ENCODE assay signal across 2 worm cellular contexts in genomic region chrX:1344818-1345217, ce11.
TF ChIP-seq lines count a peak whose summit lies in the region.

No protein-coding gene starts in this region.

TF ChIP-seq in whole organism, L1 larva, 84 proteins besides CTCF, POLR2A, EP300 and RAD21 (continued from another document):
- TF ChIP-seq elt-3 (tag; optimal IDR thresholded peaks at IDR 0.05; lab: Kevin White, UChicago), result peak; percentile 7 to 97 (median 88)
- peak; percentile 82 for TF ChIP-seq efl-3 (GFP tag; optimal IDR thresholded peaks at IDR 0.05; lab: Kevin White, UChicago)
- TF ChIP-seq nhr-47 (tag; optimal IDR thresholded peaks at IDR 0.05; lab: Kevin White, UChicago), result peak; percentile 99
- no peak for TF ChIP-seq ama-1 (optimal IDR thresholded peaks at IDR 0.05; lab: Kevin White, UChicago)
- peak; percentile 53 for TF ChIP-seq zag-1 (tag; optimal IDR thresholded peaks at IDR 0.05; lab: Kevin White, UChicago)
- peak; percentile 75 for TF ChIP-seq nhr-76 (tag; optimal IDR thresholded peaks at IDR 0.05; lab: Kevin White, UChicago)
- peak; percentile 79 to 87 for TF ChIP-seq efl-1 (optimal IDR thresholded peaks at IDR 0.05; lab: Kevin White, UChicago)
- peak; percentile 36 to 92 for TF ChIP-seq efl-1 (GFP tag; optimal IDR thresholded peaks at IDR 0.05 in 1 of 2; lab: Kevin White, UChicago)
- peak; percentile 99 for TF ChIP-seq dsc-1 (tag; optimal IDR thresholded peaks at IDR 0.05; lab: Kevin White, UChicago)
- TF ChIP-seq lin-13 (GFP tag; optimal IDR thresholded peaks at IDR 0.05; lab: Kevin White, UChicago), result peak; percentile 77
- no peak for TF ChIP-seq hlh-4 (tag; optimal IDR thresholded peaks at IDR 0.05; lab: Kevin White, UChicago)
- TF ChIP-seq dpl-1 (GFP tag; optimal IDR thresholded peaks at IDR 0.05; lab: Kevin White, UChicago), result peak; percentile 51 to 59 (median 51)
- TF ChIP-seq lin-15B (tag; optimal IDR thresholded peaks at IDR 0.05; lab: Kevin White, UChicago), result peak; percentile 15
- TF ChIP-seq jun-1 (tag; optimal IDR thresholded peaks at IDR 0.05; lab: Kevin White, UChicago), result peak; percentile 99
- TF ChIP-seq unc-98 (GFP tag; IDR thresholded peaks at IDR 0.05; lab: Robert Waterston, UW), result peak; percentile 71
- peak; percentile 94 for TF ChIP-seq irx-1 (tag; optimal IDR thresholded peaks at IDR 0.05; lab: Kevin White, UChicago)
- TF ChIP-seq tlp-1 (tag; optimal IDR thresholded peaks at IDR 0.05; lab: Kevin White, UChicago), result no peak
- peak; percentile 86 for TF ChIP-seq lir-3 (tag; optimal IDR thresholded peaks at IDR 0.05; lab: Kevin White, UChicago; ENCODE audit: poor library complexity)
- peak; percentile 14 for TF ChIP-seq F16B12.6 (tag; optimal IDR thresholded peaks at IDR 0.05; lab: Kevin White, UChicago)
- TF ChIP-seq aly-2 (tag; optimal IDR thresholded peaks at IDR 0.05; lab: Kevin White, UChicago), result peak; percentile 90
- peak; percentile 69 for TF ChIP-seq nhr-84 (tag; optimal IDR thresholded peaks at IDR 0.05; lab: Kevin White, UChicago)
- peak; percentile 76 for TF ChIP-seq isw-1 (GFP tag; IDR thresholded peaks at IDR 0.05; lab: Robert Waterston, UW)
- TF ChIP-seq egl-27 (tag; optimal IDR thresholded peaks at IDR 0.05; lab: Kevin White, UChicago), result peak in 1 of 2 experiments; percentile 44
- peak; percentile 91 for TF ChIP-seq snpc-4 (tag; optimal IDR thresholded peaks at IDR 0.05; lab: Kevin White, UChicago)
- TF ChIP-seq ceh-88 (GFP tag; IDR thresholded peaks at IDR 0.05; lab: Robert Waterston, UW), result peak; percentile 93

TF ChIP-seq in whole organism, young adult, 124 proteins besides CTCF, POLR2A, EP300 and RAD21 (continued from another document):
- TF ChIP-seq madf-10 (tag; optimal IDR thresholded peaks at IDR 0.05; lab: Kevin White, UChicago) (peak; percentile 94), B0261.1 (tag; optimal IDR thresholded peaks at IDR 0.05; lab: Kevin White, UChicago) (peak; percentile 53), F10E7.11 (tag; optimal IDR thresholded peaks at IDR 0.05; lab: Kevin White, UChicago) (peak; percentile 87), ets-4 (GFP tag; optimal IDR thresholded peaks at IDR 0.05; lab: Kevin White, UChicago) (peak; percentile 94), akir-1 (GFP tag; optimal IDR thresholded peaks at IDR 0.05; lab: Kevin White, UChicago) (peak; percentile 86), nfyb-1 (GFP tag; IDR thresholded peaks at IDR 0.05; lab: Robert Waterston, UW) (peak; percentile 96), T07F8.4 (tag; optimal IDR thresholded peaks at IDR 0.05; lab: Kevin White, UChicago) (peak; percentile 84), repo-1 (tag; optimal IDR thresholded peaks at IDR 0.05; lab: Kevin White, UChicago) (peak; percentile 96), lin-35 (GFP tag; optimal IDR thresholded peaks at IDR 0.05; lab: Kevin White, UChicago) (peak in 2 of 3 experiments; percentile 74 to 97), cebp-2 (GFP tag; IDR thresholded peaks at IDR 0.05; lab: Robert Waterston, UW) (peak; percentile 98), atf-7 (tag; optimal IDR thresholded peaks at IDR 0.05; lab: Kevin White, UChicago) (peak; percentile 94), hsf-1 (GFP tag; IDR thresholded peaks at IDR 0.05; lab: Robert Waterston, UW) (no peak), madf-6 (GFP tag; IDR thresholded peaks at IDR 0.05; lab: Robert Waterston, UW) (no peak; the same call in 1 of the 2 replicates), T26A5.8 (tag; optimal IDR thresholded peaks at IDR 0.05; lab: Kevin White, UChicago) (no peak), ztf-25 (GFP tag; IDR thresholded peaks at IDR 0.05; lab: Robert Waterston, UW) (no peak), ceh-100 (GFP tag; IDR thresholded peaks at IDR 0.05; lab: Robert Waterston, UW) (peak; percentile 28; the same call in 1 of the 2 replicates)
